Worm (Caenorhabditis elegans) whole organism, L4 larva: ENCODE measurements around the gene C37H5.13.
A peak's percentile ranks its signal among the peaks of the same experiment; 100 is the strongest.

ENCODE experiments used
- F10B5.3 ChIP-seq: sonication (generic microtip); optimal IDR thresholded peaks from 2 replicates; lab custom pipeline; 2016; ENCODE audit warnings: mild to moderate bottlenecking, missing genetic modification characterization, missing compliant biosample characterization
- F44E2.7 ChIP-seq: fragments of 200-800 bp; sonication (Bioruptor generic); IDR thresholded peaks from 2 replicates; pipeline ENCODE4 v2.1.2; 2022; ENCODE audit warnings: missing genetic modification characterization, missing compliant biosample characterization
- T20F7.1 ChIP-seq: fragments of 200-800 bp; sonication (Bioruptor generic); optimal IDR thresholded peaks from 2 replicates; lab custom pipeline; 2018; ENCODE audit warnings: mild to moderate bottlenecking, missing genetic modification characterization, missing compliant biosample characterization
- Y5F2A.4 ChIP-seq: fragments of 200-800 bp; sonication (Bioruptor generic); optimal IDR thresholded peaks from 2 replicates; lab custom pipeline; 2018; ENCODE audit warnings: mild to moderate bottlenecking, missing genetic modification characterization, missing compliant biosample characterization
- ZK546.5 ChIP-seq, 2 experiments: sonication (generic microtip); optimal IDR thresholded peaks; 2 replicates each; lab custom pipeline; 2017; ENCODE audit warnings: missing biosample characterization in 2 of 2, missing genetic modification characterization in 2 of 2
- aha-1 ChIP-seq: fragments of 150-350 bp; peaks from one replicate; lab custom pipeline; 2014; ENCODE audit warnings: missing biosample characterization, missing genetic modification characterization
- ama-1 ChIP-seq: fragments of 150-350 bp; optimal IDR thresholded peaks from 2 replicates; lab custom pipeline; 2014; ENCODE audit warnings: inconsistent platforms, mixed read lengths
- ceh-20 ChIP-seq: fragments of 200-800 bp; sonication (Bioruptor generic); IDR thresholded peaks from 2 replicates; pipeline ENCODE4 v1.3.6; 2022; ENCODE audit warnings: missing genetic modification reagents, missing genetic modification characterization, missing compliant biosample characterization
- ceh-32 ChIP-seq: sonication (generic microtip); optimal IDR thresholded peaks from 2 replicates; lab custom pipeline; 2016; ENCODE audit warnings: mild to moderate bottlenecking, missing genetic modification characterization, missing compliant biosample characterization; ENCODE audit not compliant: poor library complexity
- ceh-44 ChIP-seq: fragments of 200-800 bp; sonication (Bioruptor generic); IDR thresholded peaks from 2 replicates; pipeline ENCODE4 v1.3.6; 2022; ENCODE audit warnings: missing genetic modification reagents, missing genetic modification characterization, missing compliant biosample characterization
- ceh-62 ChIP-seq: sonication (generic microtip); optimal IDR thresholded peaks from 2 replicates; lab custom pipeline; 2017; ENCODE audit warnings: missing biosample characterization, missing genetic modification characterization
- ceh-82 ChIP-seq: sonication (generic microtip); optimal IDR thresholded peaks from 2 replicates; lab custom pipeline; 2017; ENCODE audit warnings: missing biosample characterization, missing genetic modification characterization
- ces-1 ChIP-seq: fragments of 150-350 bp; sonication (generic microtip); optimal IDR thresholded peaks from 4 replicates; lab custom pipeline; 2014; ENCODE audit warnings: missing biosample characterization, missing genetic modification reagents, missing genetic modification characterization
- cey-2 ChIP-seq: sonication (generic microtip); optimal IDR thresholded peaks from 3 replicates; lab custom pipeline; 2017; ENCODE audit warnings: missing genetic modification characterization, mild to moderate bottlenecking, missing compliant biosample characterization, antibody characterized with exemption, borderline replicate concordance; ENCODE audit not compliant: insufficient read depth
- daf-12 ChIP-seq: fragments of 150-350 bp; optimal IDR thresholded peaks from 2 replicates; lab custom pipeline; 2014; ENCODE audit warnings: missing biosample characterization, missing genetic modification reagents, missing genetic modification characterization
- daf-19 ChIP-seq: fragments of 200-800 bp; sonication (Bioruptor generic); conservative IDR thresholded peaks from 2 replicates; pipeline ENCODE4 v1.3.6; 2022; ENCODE audit warnings: missing genetic modification characterization, missing compliant biosample characterization
- dpl-1 ChIP-seq: fragments of 150-350 bp; optimal IDR thresholded peaks from 2 replicates; lab custom pipeline; 2014; ENCODE audit warnings: missing biosample characterization, missing genetic modification reagents, missing genetic modification characterization
- dve-1 ChIP-seq: sonication (generic microtip); optimal IDR thresholded peaks from 2 replicates; lab custom pipeline; 2017; ENCODE audit warnings: antibody characterized with exemption, mild to moderate bottlenecking, missing genetic modification characterization, missing compliant biosample characterization; ENCODE audit not compliant: insufficient read depth
- hif-1 ChIP-seq, 2 experiments: sonication (generic microtip); optimal IDR thresholded peaks; 2 replicates each; lab custom pipeline; 2016 to 2017; ENCODE audit warnings: missing compliant biosample characterization in 2 of 2, missing genetic modification characterization in 2 of 2, missing genetic modification reagents in 2 of 2, missing genotype in 2 of 2, mild to moderate bottlenecking in 1 of 2
- hlh-11 ChIP-seq: fragments of 200-800 bp; sonication (Bioruptor generic); optimal IDR thresholded peaks from 2 replicates; lab custom pipeline; 2018; ENCODE audit warnings: mild to moderate bottlenecking, missing genetic modification characterization, missing compliant biosample characterization
- hlh-30 ChIP-seq: sonication (generic microtip); optimal IDR thresholded peaks from 2 replicates; lab custom pipeline; 2017; ENCODE audit warnings: antibody characterized with exemption, mild to moderate bottlenecking, missing genetic modification characterization, missing compliant biosample characterization; ENCODE audit not compliant: insufficient read depth
- hmg-1.1 ChIP-seq: fragments of 200-800 bp; sonication (Bioruptor generic); IDR thresholded peaks from 2 replicates; pipeline ENCODE4 v1.3.6; 2022; ENCODE audit warnings: missing genetic modification reagents, missing genetic modification characterization, missing compliant biosample characterization
- lim-7 ChIP-seq: fragments of 200-800 bp; sonication (Bioruptor generic); IDR thresholded peaks from 2 replicates; pipeline ENCODE4 v1.3.6; 2022; ENCODE audit warnings: missing genetic modification characterization, missing compliant biosample characterization
- lin-1 ChIP-seq: fragments of 200-800 bp; sonication (Bioruptor generic); IDR thresholded peaks from 2 replicates; pipeline ENCODE4 v1.3.6; 2022; ENCODE audit warnings: missing genetic modification reagents, missing genetic modification characterization, missing compliant biosample characterization
- lin-15B ChIP-seq: fragments of 150-350 bp; sonication (generic microtip); optimal IDR thresholded peaks from 3 replicates; lab custom pipeline; 2014; ENCODE audit warnings: missing biosample characterization, missing genetic modification characterization
- lir-3 ChIP-seq: sonication (generic microtip); optimal IDR thresholded peaks from 2 replicates; lab custom pipeline; 2016; ENCODE audit warnings: mild to moderate bottlenecking, missing genetic modification characterization, missing compliant biosample characterization
- lsy-2 ChIP-seq, 2 experiments: fragments of 150-350 bp in 1 of 2; sonication (generic microtip) in 1 of 2; optimal IDR thresholded peaks; 2 replicates each; lab custom pipeline; 2014 to 2017; ENCODE audit warnings: missing biosample characterization in 2 of 2, missing genetic modification characterization in 2 of 2
- mep-1 ChIP-seq: fragments of 150-350 bp; sonication (generic microtip); optimal IDR thresholded peaks from 3 replicates; lab custom pipeline; 2014; ENCODE audit warnings: missing biosample characterization, missing genetic modification characterization
- mxl-2 ChIP-seq: fragments of 200-800 bp; sonication (Bioruptor generic); conservative IDR thresholded peaks from 2 replicates; pipeline ENCODE4 v1.3.6; 2022; ENCODE audit warnings: missing genetic modification reagents, missing genetic modification characterization, missing compliant biosample characterization
- mxl-3 ChIP-seq: fragments of 200-800 bp; sonication (Bioruptor generic); optimal IDR thresholded peaks from 2 replicates; lab custom pipeline; 2018; ENCODE audit warnings: mild to moderate bottlenecking, missing genetic modification characterization, missing compliant biosample characterization
- nhr-102 ChIP-seq: sonication (generic microtip); optimal IDR thresholded peaks from 2 replicates; lab custom pipeline; 2016; ENCODE audit warnings: mild to moderate bottlenecking, missing genetic modification characterization, moderate library complexity, missing compliant biosample characterization
- nhr-11 ChIP-seq: fragments of 150-350 bp; optimal IDR thresholded peaks from 2 replicates; lab custom pipeline; 2014; ENCODE audit warnings: missing biosample characterization, missing genetic modification characterization
- nhr-237 ChIP-seq: sonication (generic microtip); optimal IDR thresholded peaks from 2 replicates; lab custom pipeline; 2017; ENCODE audit warnings: missing biosample characterization, missing genetic modification characterization
- nhr-28 ChIP-seq: fragments of 150-350 bp; optimal IDR thresholded peaks from 2 replicates; lab custom pipeline; 2014; ENCODE audit warnings: missing biosample characterization, missing genetic modification characterization
- nhr-6 ChIP-seq: fragments of 150-350 bp; optimal IDR thresholded peaks from 2 replicates; lab custom pipeline; 2014; ENCODE audit warnings: missing biosample characterization, missing genetic modification characterization
- nhr-77 ChIP-seq: fragments of 150-350 bp; optimal IDR thresholded peaks from 2 replicates; lab custom pipeline; 2014; ENCODE audit warnings: missing biosample characterization, missing genetic modification characterization
- pha-4 ChIP-seq, 2 experiments: fragments of 150-350 bp in 1 of 2; fragments of 200-800 bp in 1 of 2; sonication (Bioruptor generic) in 1 of 2; IDR thresholded peaks in 1 of 2; optimal IDR thresholded peaks in 1 of 2; 2 replicates each; pipeline versions ENCODE4 v1.3.6 to Lab custom; 2014 to 2022; ENCODE audit warnings: missing genetic modification characterization in 2 of 2, missing genetic modification reagents in 2 of 2, missing biosample characterization in 1 of 2, missing compliant biosample characterization in 1 of 2
- pqm-1 ChIP-seq: sonication (generic microtip); optimal IDR thresholded peaks from 2 replicates; lab custom pipeline; 2017; ENCODE audit warnings: missing biosample characterization, missing genetic modification characterization
- saeg-2 ChIP-seq: fragments of 200-800 bp; sonication (Bioruptor generic); IDR thresholded peaks from 2 replicates; pipeline ENCODE4 v1.3.6; 2022; ENCODE audit warnings: missing genetic modification reagents, missing genetic modification characterization, missing compliant biosample characterization
- set-16 ChIP-seq: fragments of 200-800 bp; sonication (Bioruptor generic); IDR thresholded peaks from 2 replicates; pipeline ENCODE4 v1.3.6; 2022; ENCODE audit warnings: missing genetic modification reagents, missing genetic modification characterization, missing compliant biosample characterization
- tag-97 ChIP-seq: fragments of 200-800 bp; sonication (Bioruptor generic); IDR thresholded peaks from 2 replicates; pipeline ENCODE4 v1.3.6; 2022; ENCODE audit warnings: missing genetic modification characterization, missing compliant biosample characterization
- tra-1 ChIP-seq: fragments of 200-800 bp; sonication (Bioruptor generic); IDR thresholded peaks from 2 replicates; pipeline ENCODE4 v1.3.6; 2022; ENCODE audit warnings: missing genetic modification reagents, missing genetic modification characterization, missing compliant biosample characterization
- unc-39 ChIP-seq: sonication (generic microtip); optimal IDR thresholded peaks from 2 replicates; lab custom pipeline; 2017; ENCODE audit warnings: missing biosample characterization, missing genetic modification characterization
- zag-1 ChIP-seq: fragments of 150-350 bp; optimal IDR thresholded peaks from 2 replicates; lab custom pipeline; 2014; ENCODE audit warnings: missing biosample characterization, missing genetic modification characterization
- zfp-3 ChIP-seq: fragments of 200-800 bp; sonication (Bioruptor generic); conservative IDR thresholded peaks from 2 replicates; pipeline ENCODE4 v1.3.6; 2022; ENCODE audit warnings: missing genetic modification reagents, missing genetic modification characterization, missing compliant biosample characterization
- ztf-11 ChIP-seq: fragments of 150-350 bp; optimal IDR thresholded peaks from 2 replicates; lab custom pipeline; 2014; ENCODE audit warnings: missing biosample characterization, missing genetic modification characterization

The C37H5.13 gene

ce11 chrV:4823683-4824391 lies 38.9 kb downstream of the C37H5.13 start (continued):
- peak; percentile 34 for TF ChIP-seq hlh-30 (tag; lab: Kevin White, UChicago)
- no peak for TF ChIP-seq ZK546.5 (tag; optimal IDR thresholded peaks at IDR 0.05; lab: Kevin White, UChicago)

ce11 chrV:4823323-4823682 lies 39.5 kb downstream of the C37H5.13 start, which contains the start of gene adss-1:
adss-1 (minus strand) TSS chrV:4823423.
- TF ChIP-seq zag-1 (tag; lab: Kevin White, UChicago) = no peak
- TF ChIP-seq lir-3 (tag; lab: Kevin White, UChicago) = no peak
- TF ChIP-seq daf-12 (tag; lab: Kevin White, UChicago) = no peak
- TF ChIP-seq hlh-30 (tag; lab: Kevin White, UChicago) = no peak
- no peak for TF ChIP-seq ama-1 (lab: Kevin White, UChicago)
- no peak for TF ChIP-seq mxl-2 (GFP tag; lab: Robert Waterston, UW)
- TF ChIP-seq Y5F2A.4 (GFP tag; lab: Kevin White, UChicago) = no peak
- TF ChIP-seq ztf-11 (tag; lab: Kevin White, UChicago) = no peak

- TF ChIP-seq aha-1 (tag; lab: Kevin White, UChicago) = peak; percentile 57
- no peak for TF ChIP-seq lim-7 (GFP tag; lab: Robert Waterston, UW)
- TF ChIP-seq hif-1 (tag; optimal IDR thresholded peaks at IDR 0.05; lab: Kevin White, UChicago) = no peak
- no peak for TF ChIP-seq dpl-1 (GFP tag; lab: Kevin White, UChicago)
- TF ChIP-seq lin-1 = no peak
- TF ChIP-seq mxl-2 (GFP tag; lab: Robert Waterston, UW) = no peak
- TF ChIP-seq tag-97 (GFP tag; lab: Robert Waterston, UW) = no peak
- TF ChIP-seq daf-12 (tag; lab: Kevin White, UChicago) = no peak
- no peak for TF ChIP-seq pqm-1 (tag; lab: Kevin White, UChicago)
- TF ChIP-seq daf-19 (GFP tag; lab: Robert Waterston, UW) = no peak
- no peak for TF ChIP-seq ceh-20 (GFP tag; lab: Robert Waterston, UW)
- TF ChIP-seq mep-1 (tag; lab: Kevin White, UChicago) = peak; percentile 18
- TF ChIP-seq cey-2 (tag; lab: Kevin White, UChicago) = no peak
- peak; percentile 58 for TF ChIP-seq hlh-11
- TF ChIP-seq ces-1 = no peak
- TF ChIP-seq mxl-3 (GFP tag; lab: Kevin White, UChicago) = peak; percentile 80
- TF ChIP-seq T20F7.1 (GFP tag; lab: Kevin White, UChicago) = no peak
- TF ChIP-seq tra-1 = no peak
- peak in 1 of 2 experiments; percentile 14 for TF ChIP-seq lsy-2 (tag; optimal IDR thresholded peaks at IDR 0.05; lab: Kevin White, UChicago)
- TF ChIP-seq unc-39 (tag; lab: Kevin White, UChicago) = no peak
- TF ChIP-seq pha-4 (GFP tag; IDR thresholded peaks at IDR 0.05; lab: Robert Waterston, UW) = no peak
- no peak for TF ChIP-seq pha-4 (tag; optimal IDR thresholded peaks at IDR 0.05; lab: Kevin White, UChicago)
- peak; percentile 51 for TF ChIP-seq dve-1 (tag; lab: Kevin White, UChicago)
- peak; percentile 30 for TF ChIP-seq nhr-77
- TF ChIP-seq hmg-1.1 (GFP tag; lab: Robert Waterston, UW) = no peak
- no peak for TF ChIP-seq ceh-44 (GFP tag; lab: Robert Waterston, UW)
- no peak for TF ChIP-seq set-16 (GFP tag; lab: Robert Waterston, UW)
- TF ChIP-seq nhr-11 = no peak
- no peak for TF ChIP-seq ceh-82
- TF ChIP-seq nhr-28 = peak; percentile 25
- no peak for TF ChIP-seq nhr-102 (tag; lab: Kevin White, UChicago)
- TF ChIP-seq ceh-32 (tag; lab: Kevin White, UChicago) = no peak
- TF ChIP-seq saeg-2 (GFP tag; lab: Robert Waterston, UW) = no peak
- peak; percentile 75 for TF ChIP-seq hlh-30 (tag; lab: Kevin White, UChicago)
- no peak for TF ChIP-seq nhr-6 (tag; lab: Kevin White, UChicago)
- no peak for TF ChIP-seq lin-15B
- no peak for TF ChIP-seq F44E2.7 (GFP tag; lab: Robert Waterston, UW)
- no peak for TF ChIP-seq zfp-3 (GFP tag; lab: Robert Waterston, UW)
- no peak for TF ChIP-seq ceh-62
- no peak for TF ChIP-seq nhr-237
- TF ChIP-seq F10B5.3 (tag; lab: Kevin White, UChicago) = no peak
These were observed 42.2 kb downstream of the C37H5.13 start for ce11 chrV:4820601-4821000.
